Worm (Caenorhabditis elegans) whole organism, L4 larva: ENCODE data around the gene T14B4.8.

Experiments used
- daf-12 ChIP-seq: fragments of 150-350 bp; optimal IDR thresholded peaks from 2 replicates; lab custom pipeline; 2014; ENCODE audit warnings: missing biosample characterization, missing genetic modification reagents, missing genetic modification characterization
- dpl-1 ChIP-seq: fragments of 150-350 bp; optimal IDR thresholded peaks from 2 replicates; lab custom pipeline; 2014; ENCODE audit warnings: missing biosample characterization, missing genetic modification reagents, missing genetic modification characterization
- lir-3 ChIP-seq: sonication (generic microtip); optimal IDR thresholded peaks from 2 replicates; lab custom pipeline; 2016; ENCODE audit warnings: mild to moderate bottlenecking, missing genetic modification characterization, missing compliant biosample characterization
- nhr-237 ChIP-seq: sonication (generic microtip); optimal IDR thresholded peaks from 2 replicates; lab custom pipeline; 2017; ENCODE audit warnings: missing biosample characterization, missing genetic modification characterization
- nhr-25 ChIP-seq: sonication (generic microtip); optimal IDR thresholded peaks from 2 replicates; lab custom pipeline; 2017; ENCODE audit warnings: missing genetic modification characterization, mild to moderate bottlenecking, missing compliant biosample characterization, antibody characterized with exemption, moderate library complexity, borderline replicate concordance; ENCODE audit not compliant: insufficient read depth
- zag-1 ChIP-seq: fragments of 150-350 bp; optimal IDR thresholded peaks from 2 replicates; lab custom pipeline; 2014; ENCODE audit warnings: missing biosample characterization, missing genetic modification characterization

- no peak for TF ChIP-seq lir-3
- TF ChIP-seq daf-12 (tag; lab: Kevin White, UChicago), result no peak
- no peak for TF ChIP-seq dpl-1 (GFP tag; lab: Kevin White, UChicago)
- TF ChIP-seq zag-1, result no peak
- no peak for TF ChIP-seq nhr-25
- no peak for TF ChIP-seq nhr-237
These were observed 40.8 kb upstream of the T14B4.8 start for ce11 chrII:6770030-6770429.
